Worm (Caenorhabditis elegans) whole organism, L3 larva: ENCODE measurements around the gene clec-146.

Experiments used
- R02D3.7 ChIP-seq: fragments of 150-350 bp; optimal IDR thresholded peaks from 2 replicates; lab custom pipeline; 2014; ENCODE audit warnings: missing biosample characterization, missing genetic modification characterization
- ZK546.5 ChIP-seq: sonication (generic microtip); optimal IDR thresholded peaks from 2 replicates; lab custom pipeline; 2017; ENCODE audit warnings: missing biosample characterization, missing genetic modification characterization
- ama-1 ChIP-seq: fragments of 150-350 bp; optimal IDR thresholded peaks from 2 replicates; lab custom pipeline; 2018
- ceh-16 ChIP-seq: sonication (generic microtip); optimal IDR thresholded peaks from 2 replicates; lab custom pipeline; 2017; ENCODE audit warnings: missing biosample characterization, missing genetic modification characterization
- ceh-28 ChIP-seq: fragments of 150-350 bp; optimal IDR thresholded peaks from 2 replicates; lab custom pipeline; 2014; ENCODE audit warnings: missing biosample characterization, missing genetic modification reagents, missing genetic modification characterization
- ceh-82 ChIP-seq: fragments of 150-350 bp; optimal IDR thresholded peaks from 2 replicates; lab custom pipeline; 2014; ENCODE audit warnings: missing biosample characterization, missing genetic modification characterization
- daf-12 ChIP-seq: fragments of 150-350 bp; optimal IDR thresholded peaks from 2 replicates; lab custom pipeline; 2014; ENCODE audit warnings: missing biosample characterization, missing genetic modification reagents, missing genetic modification characterization
- egl-27 ChIP-seq: sonication (generic microtip); optimal IDR thresholded peaks from 4 replicates; lab custom pipeline; 2017; ENCODE audit warnings: missing biosample characterization, missing genetic modification reagents, missing genetic modification characterization
- egl-5 ChIP-seq: fragments of 150-350 bp; optimal IDR thresholded peaks from 2 replicates; lab custom pipeline; 2017; ENCODE audit warnings: missing biosample characterization, missing genetic modification reagents, missing genetic modification characterization, inconsistent platforms
- elt-1 ChIP-seq: fragments of 150-350 bp; optimal IDR thresholded peaks from 2 replicates; lab custom pipeline; 2014; ENCODE audit warnings: missing biosample characterization, missing genetic modification characterization
- elt-2 ChIP-seq: sonication (generic microtip); optimal IDR thresholded peaks from 2 replicates; lab custom pipeline; 2016; ENCODE audit warnings: missing genetic modification reagents, mild to moderate bottlenecking, missing genetic modification characterization, missing compliant biosample characterization
- fkh-10 ChIP-seq: sonication (generic microtip); optimal IDR thresholded peaks from 2 replicates; lab custom pipeline; 2017; ENCODE audit warnings: missing biosample characterization, missing genetic modification reagents, missing genetic modification characterization
- fos-1 ChIP-seq: fragments of 150-350 bp; optimal IDR thresholded peaks from 2 replicates; lab custom pipeline; 2014; ENCODE audit warnings: missing biosample characterization, missing genetic modification characterization
- hmg-11 ChIP-seq: sonication (generic microtip); optimal IDR thresholded peaks from 2 replicates; lab custom pipeline; 2016; ENCODE audit warnings: missing genetic modification characterization, missing compliant biosample characterization
- jun-1 ChIP-seq: fragments of 150-350 bp; optimal IDR thresholded peaks from 2 replicates; lab custom pipeline; 2014; ENCODE audit warnings: missing biosample characterization, missing genetic modification reagents, missing genetic modification characterization
- lin-15B ChIP-seq: fragments of 150-350 bp; optimal IDR thresholded peaks from 2 replicates; lab custom pipeline; 2014; ENCODE audit warnings: missing biosample characterization, missing genetic modification characterization
- lin-39 ChIP-seq: fragments of 150-350 bp; optimal IDR thresholded peaks from 2 replicates; lab custom pipeline; 2018; ENCODE audit warnings: missing biosample characterization, missing genetic modification reagents, missing genetic modification characterization
- mdl-1 ChIP-seq: fragments of 150-350 bp; optimal IDR thresholded peaks from 2 replicates; lab custom pipeline; 2014; ENCODE audit warnings: missing biosample characterization, missing genetic modification characterization
- mml-1 ChIP-seq: fragments of 150-350 bp; sonication (generic microtip); optimal IDR thresholded peaks from 3 replicates; lab custom pipeline; 2014; ENCODE audit warnings: missing biosample characterization, missing genetic modification characterization
- nfya-1 ChIP-seq: sonication (generic microtip); optimal IDR thresholded peaks from 2 replicates; lab custom pipeline; 2017; ENCODE audit warnings: missing genetic modification characterization, mild to moderate bottlenecking, missing compliant biosample characterization, antibody characterized with exemption, moderate library complexity; ENCODE audit not compliant: insufficient read depth
- nhr-11 ChIP-seq: fragments of 150-350 bp; optimal IDR thresholded peaks from 2 replicates; lab custom pipeline; 2014; ENCODE audit warnings: missing biosample characterization, missing genetic modification characterization
- nhr-23 ChIP-seq: fragments of 150-350 bp; optimal IDR thresholded peaks from 2 replicates; lab custom pipeline; 2014; ENCODE audit warnings: missing biosample characterization, missing genetic modification reagents, missing genetic modification characterization
- nhr-237 ChIP-seq: fragments of 150-350 bp; optimal IDR thresholded peaks from 2 replicates; lab custom pipeline; 2014; ENCODE audit warnings: missing biosample characterization, missing genetic modification characterization
- nhr-25 ChIP-seq: sonication (generic microtip); optimal IDR thresholded peaks from 2 replicates; lab custom pipeline; 2017; ENCODE audit warnings: missing biosample characterization, missing genetic modification characterization
- nhr-43 ChIP-seq: sonication (generic microtip); optimal IDR thresholded peaks from 2 replicates; lab custom pipeline; 2016; ENCODE audit warnings: mild to moderate bottlenecking, missing genetic modification characterization, missing compliant biosample characterization; ENCODE audit not compliant: poor library complexity, severe bottlenecking
- nhr-67 ChIP-seq: fragments of 150-350 bp; optimal IDR thresholded peaks from 2 replicates; lab custom pipeline; 2014; ENCODE audit warnings: missing biosample characterization, missing genetic modification characterization
- nhr-76 ChIP-seq: fragments of 150-350 bp; sonication (generic microtip); optimal IDR thresholded peaks from 5 replicates; lab custom pipeline; 2014; ENCODE audit warnings: missing biosample characterization, missing genetic modification characterization
- nhr-77 ChIP-seq: fragments of 150-350 bp; optimal IDR thresholded peaks from 2 replicates; lab custom pipeline; 2014; ENCODE audit warnings: missing biosample characterization, missing genetic modification characterization
- pha-4 ChIP-seq: fragments of 150-350 bp; optimal IDR thresholded peaks from 2 replicates; lab custom pipeline; 2014; ENCODE audit warnings: missing biosample characterization, missing genetic modification reagents, missing genetic modification characterization
- pqm-1 ChIP-seq: fragments of 150-350 bp; optimal IDR thresholded peaks from 2 replicates; lab custom pipeline; 2017; ENCODE audit warnings: missing biosample characterization, missing genetic modification characterization, inconsistent platforms
- sea-2 ChIP-seq: fragments of 150-350 bp; sonication (generic microtip); optimal IDR thresholded peaks from 4 replicates; lab custom pipeline; 2014; ENCODE audit warnings: missing biosample characterization, missing genetic modification reagents, missing genetic modification characterization
- skn-1 ChIP-seq: fragments of 150-350 bp; optimal IDR thresholded peaks from 2 replicates; lab custom pipeline; 2014; ENCODE audit warnings: missing biosample characterization, missing genetic modification characterization
- snpc-4 ChIP-seq: fragments of 150-350 bp; optimal IDR thresholded peaks from 2 replicates; lab custom pipeline; 2014; ENCODE audit warnings: missing biosample characterization, missing genetic modification characterization
- unc-62 ChIP-seq: fragments of 150-350 bp; sonication (generic microtip); optimal IDR thresholded peaks from 4 replicates; lab custom pipeline; 2014; ENCODE audit warnings: missing biosample characterization, missing genetic modification reagents, missing genetic modification characterization
- zag-1 ChIP-seq: fragments of 150-350 bp; optimal IDR thresholded peaks from 2 replicates; lab custom pipeline; 2014; ENCODE audit warnings: missing biosample characterization, missing genetic modification characterization
- ztf-11 ChIP-seq: fragments of 150-350 bp; optimal IDR thresholded peaks from 2 replicates; lab custom pipeline; 2014; ENCODE audit warnings: missing biosample characterization, missing genetic modification characterization

Gene clec-146

ce11 chrII:13575018-13575948, 18.3 kb downstream of the clec-146 start, which contains the start of the genes mrpl-37 and lin-38:
mrpl-37 (minus strand) TSS chrII:13575068.
lin-38 (plus strand) TSS chrII:13575925.
- TF ChIP-seq snpc-4 (tag; lab: Kevin White, UChicago) (peak; percentile 79), sea-2 (GFP tag; lab: Kevin White, UChicago) (no peak), nhr-237 (no peak), ceh-82 (tag; lab: Kevin White, UChicago) (no peak), ceh-16 (no peak), lin-15B (tag; lab: Kevin White, UChicago) (peak; percentile 97), lin-39 (tag; lab: Kevin White, UChicago) (peak; percentile 91), jun-1 (tag; lab: Kevin White, UChicago) (no peak), hmg-11 (tag; lab: Kevin White, UChicago) (peak; percentile 72), fkh-10 (GFP tag; lab: Kevin White, UChicago) (no peak), nhr-77 (no peak), nhr-25 (tag; lab: Kevin White, UChicago) (peak; percentile 61), nhr-23 (tag; lab: Kevin White, UChicago) (peak; percentile 67), fos-1 (tag; lab: Kevin White, UChicago) (no peak), R02D3.7 (tag; lab: Kevin White, UChicago) (no peak), nfya-1 (peak; percentile 83), pha-4 (tag; lab: Kevin White, UChicago) (peak; percentile 88), elt-2 (tag; lab: Kevin White, UChicago) (peak; percentile 47), pqm-1 (no peak), elt-1 (tag; lab: Kevin White, UChicago) (peak; percentile 51), ZK546.5 (tag; lab: Kevin White, UChicago) (no peak)

ce11 chrII:13574395-13574794, 19.2 kb downstream of the clec-146 start:
- TF ChIP-seq nhr-23 (tag; lab: Kevin White, UChicago) (no peak), pha-4 (tag; lab: Kevin White, UChicago) (no peak), mml-1 (tag; lab: Kevin White, UChicago) (no peak), nhr-43 (tag; lab: Kevin White, UChicago) (no peak), nhr-67 (tag; lab: Kevin White, UChicago) (no peak), daf-12 (tag; lab: Kevin White, UChicago) (no peak), skn-1 (no peak), ceh-28 (tag; lab: Kevin White, UChicago) (no peak), fkh-10 (GFP tag; lab: Kevin White, UChicago) (no peak), hmg-11 (tag; lab: Kevin White, UChicago) (no peak), jun-1 (tag; lab: Kevin White, UChicago) (no peak), zag-1 (no peak), nhr-25 (tag; lab: Kevin White, UChicago) (no peak), ceh-82 (tag; lab: Kevin White, UChicago) (no peak), ama-1 (lab: Kevin White, UChicago) (no peak), lin-15B (tag; lab: Kevin White, UChicago) (no peak), nhr-77 (no peak), unc-62 (GFP tag; lab: Kevin White, UChicago) (no peak)

- TF ChIP-seq nhr-67 (tag; lab: Kevin White, UChicago) (no peak), mdl-1 (tag; lab: Kevin White, UChicago) (no peak), nfya-1 (no peak), nhr-237 (no peak), ztf-11 (tag; lab: Kevin White, UChicago) (no peak), R02D3.7 (tag; lab: Kevin White, UChicago) (no peak), elt-2 (tag; lab: Kevin White, UChicago) (no peak), nhr-23 (tag; lab: Kevin White, UChicago) (no peak), egl-5 (tag; lab: Kevin White, UChicago) (no peak), ceh-28 (tag; lab: Kevin White, UChicago) (no peak), egl-27 (tag; lab: Kevin White, UChicago) (no peak), nhr-76 (no peak), nhr-11 (tag; lab: Kevin White, UChicago) (no peak), mml-1 (tag; lab: Kevin White, UChicago) (no peak), zag-1 (no peak)
Measured at ce11 chrII:13567871-13568270, 25.7 kb downstream of the clec-146 start, which contains the start of gene Y48E1B.3. Y48E1B.3 (minus strand) TSS chrII:13567971.
